Fruit fly (Drosophila melanogaster) whole organism: ENCODE results near the gene CG33178.

Experiments used
- CG8478 ChIP-seq: fragments of >200 bp; optimal IDR thresholded peaks from 2 replicates; lab custom pipeline; 2018; ENCODE audit warnings: inconsistent platforms
- Dll ChIP-seq: fragments of >200 bp; optimal IDR thresholded peaks from 2 replicates; lab custom pipeline; 2017
- EcR ChIP-seq, 2 experiments: fragments of >200 bp; optimal IDR thresholded peaks; 2 replicates each; lab custom pipeline; 2017; ENCODE audit warnings: missing biosample characterization in 2 of 2, missing genetic modification characterization in 2 of 2, missing genetic modification reagents in 2 of 2
- pan ChIP-seq: fragments of >200 bp; optimal IDR thresholded peaks from 2 replicates; lab custom pipeline; 2017
- psq ChIP-seq: fragments of >200 bp; optimal IDR thresholded peaks from 2 replicates; lab custom pipeline; 2017
- usp ChIP-seq: fragments of >200 bp; optimal IDR thresholded peaks from 2 replicates; lab custom pipeline; 2017; ENCODE audit warnings: missing biosample characterization, missing genetic modification characterization, mixed read lengths

Gene CG33178

DNA sequence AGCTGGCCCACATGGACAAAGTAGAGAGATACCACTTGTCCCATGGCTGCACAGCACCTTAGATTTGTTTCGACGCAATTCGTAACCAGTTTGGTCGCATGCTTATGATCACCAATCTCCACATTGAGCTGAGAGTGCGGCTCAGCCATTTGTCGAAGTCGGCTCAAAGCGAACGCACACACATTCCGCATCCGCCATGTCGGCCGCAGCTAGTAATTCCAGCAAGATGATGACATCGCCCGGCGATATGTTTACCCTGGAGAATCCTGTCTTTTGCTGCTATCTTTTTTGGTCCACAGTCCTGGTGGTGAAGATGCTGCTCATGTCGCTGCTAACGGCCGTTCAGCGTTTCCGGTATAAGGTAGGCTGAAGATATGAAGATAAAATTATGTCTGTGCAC, at the start of gene CG33178:
Gene CG33178 (plus strand): TSS at position 147 of the 400 bp plus-strand sequence.
- TF ChIP-seq usp (GFP tag; lab: Kevin White, UChicago), result no peak
- TF ChIP-seq CG8478 (lab: Kevin White, UChicago), result no peak
- no peak for TF ChIP-seq Dll (lab: Kevin White, UChicago)
- TF ChIP-seq psq, result no peak
- no peak for TF ChIP-seq EcR (GFP tag; optimal IDR thresholded peaks at IDR 0.05; lab: Kevin White, UChicago)
- TF ChIP-seq pan (lab: Kevin White, UChicago), result no peak

DNA sequence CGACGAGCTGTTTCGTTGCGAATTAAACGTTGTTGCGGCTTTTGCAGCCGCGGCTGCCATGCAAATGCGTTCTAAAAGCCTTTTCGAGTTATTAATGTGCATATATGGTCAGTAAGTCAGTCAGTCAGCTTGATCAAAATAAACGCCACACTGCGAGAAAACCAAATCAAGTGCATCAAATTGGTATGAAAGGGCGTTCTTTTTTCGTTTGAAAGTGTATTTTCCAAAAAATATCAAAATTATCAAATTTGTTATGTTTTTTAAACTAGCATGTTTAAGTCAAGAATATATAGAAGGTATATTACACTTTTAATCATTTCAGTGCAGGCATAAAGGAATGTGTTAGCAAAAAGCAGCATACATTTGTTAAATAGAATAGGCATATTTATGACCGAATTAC, 40.1 kb upstream of the CG33178 start:
- TF ChIP-seq CG8478 (lab: Kevin White, UChicago) (no peak), psq (no peak)

DNA sequence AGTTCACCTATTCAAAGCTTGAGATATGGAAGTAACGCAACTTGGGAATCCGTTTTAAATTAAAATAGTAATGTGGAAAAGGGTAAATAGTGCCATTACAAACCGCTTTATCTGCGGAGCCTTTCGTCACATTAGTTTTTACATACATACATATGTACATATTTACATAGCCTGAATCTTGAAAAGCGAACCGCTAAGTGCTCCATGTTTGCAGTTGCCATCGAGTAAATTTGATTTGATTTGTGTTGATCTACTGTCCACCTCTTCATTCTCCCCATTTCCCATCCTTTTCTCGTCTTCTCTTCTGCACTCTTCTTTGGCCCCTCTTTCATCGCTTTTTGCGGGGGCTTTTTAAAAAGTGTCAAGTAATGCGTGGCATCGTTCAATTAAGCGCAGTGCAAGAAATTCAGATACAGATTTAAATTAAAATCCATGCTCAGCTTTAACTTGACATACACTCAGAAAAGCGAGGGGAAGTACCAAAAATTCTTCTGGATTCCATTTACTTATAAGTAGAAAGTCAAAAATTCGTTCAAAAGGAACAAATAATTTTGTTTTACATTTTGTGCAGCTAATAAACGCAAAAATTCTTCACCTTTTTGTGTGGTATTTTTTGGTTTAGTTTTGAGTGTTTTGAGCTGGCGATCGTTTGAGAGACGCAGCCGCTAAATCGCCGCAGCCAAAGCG, 39.5 kb upstream of the CG33178 start:
- no peak for TF ChIP-seq EcR (GFP tag; optimal IDR thresholded peaks at IDR 0.05; lab: Kevin White, UChicago)
- TF ChIP-seq usp (GFP tag; lab: Kevin White, UChicago), result no peak

DNA sequence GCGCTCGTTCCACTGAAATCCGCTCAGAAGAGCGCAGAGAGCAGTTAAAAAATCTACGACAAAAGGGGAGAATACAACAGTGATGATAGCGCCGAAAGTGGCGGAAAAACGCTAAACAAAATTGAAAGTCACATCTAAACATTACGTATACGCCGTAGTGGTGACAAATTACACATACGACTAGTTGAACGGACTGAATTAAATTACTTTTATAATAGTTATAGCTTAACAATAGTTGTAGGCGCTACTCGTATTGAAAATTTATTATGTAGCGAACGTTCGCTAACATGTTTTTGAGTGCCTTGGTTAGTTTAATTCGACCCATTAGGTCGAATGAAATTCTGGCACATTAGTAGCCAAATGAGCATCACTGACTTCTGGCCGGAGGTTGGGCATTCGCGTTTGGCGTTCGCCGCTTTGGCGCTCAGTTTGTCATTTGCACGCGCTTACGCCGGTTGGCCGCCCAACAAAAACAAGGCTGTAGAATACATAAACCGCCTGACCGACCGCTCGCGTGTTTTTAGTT, 38.9 kb upstream of the CG33178 start, which contains the start of gene CG5541:
Gene CG5541 (plus strand): TSS at position 424 of the 526 bp plus-strand sequence.
- TF ChIP-seq pan (lab: Kevin White, UChicago) (no peak), psq (no peak), EcR (GFP tag; optimal IDR thresholded peaks at IDR 0.05; lab: Kevin White, UChicago) (no peak), CG8478 (lab: Kevin White, UChicago) (no peak), Dll (lab: Kevin White, UChicago) (no peak), usp (GFP tag; lab: Kevin White, UChicago) (no peak)

DNA sequence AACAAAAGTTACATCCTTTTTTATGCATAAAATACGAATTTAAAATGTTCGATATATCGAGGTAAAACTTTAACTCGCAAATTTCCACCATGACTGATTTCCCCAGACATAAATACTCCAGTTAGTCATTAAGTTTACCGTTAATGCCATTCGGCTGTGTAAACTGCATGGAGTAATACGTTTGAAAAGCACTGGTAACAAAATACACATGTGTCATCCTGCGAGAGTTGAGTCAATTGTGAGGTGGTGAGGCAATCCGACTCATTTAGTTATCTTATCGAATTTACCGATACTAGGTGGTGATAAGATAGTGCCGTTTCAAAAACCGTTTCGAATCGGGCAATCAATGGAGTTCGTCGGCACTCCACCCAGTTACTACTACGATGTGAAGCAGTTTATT, 37.0 kb upstream of the CG33178 start:
- no peak for TF ChIP-seq EcR (GFP tag; optimal IDR thresholded peaks at IDR 0.05; lab: Kevin White, UChicago)
- TF ChIP-seq psq, result no peak
- TF ChIP-seq CG8478 (lab: Kevin White, UChicago), result no peak
- no peak for TF ChIP-seq usp (GFP tag; lab: Kevin White, UChicago)
- no peak for TF ChIP-seq Dll (lab: Kevin White, UChicago)
- TF ChIP-seq pan (lab: Kevin White, UChicago), result no peak

DNA sequence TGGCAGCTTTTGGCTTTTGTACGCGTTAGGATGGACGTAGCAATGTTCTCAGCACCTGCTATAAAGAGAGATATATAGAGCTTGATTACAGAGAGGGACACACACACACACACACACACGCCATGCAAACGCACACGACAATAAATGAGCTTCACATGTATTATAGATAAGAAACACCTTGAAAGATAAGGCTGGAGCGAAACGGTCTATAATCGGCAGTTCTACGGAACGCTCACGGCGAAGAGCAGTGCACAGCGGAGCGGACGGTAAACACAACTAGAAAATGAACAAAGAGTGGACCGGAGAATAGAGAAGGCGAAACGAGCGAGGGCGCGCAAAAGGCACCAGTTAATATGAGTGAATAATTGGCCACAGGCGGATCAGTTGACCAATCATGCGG, 33.9 kb upstream of the CG33178 start:
- TF ChIP-seq psq (no peak), EcR (GFP tag; optimal IDR thresholded peaks at IDR 0.05; lab: Kevin White, UChicago) (no peak), pan (lab: Kevin White, UChicago) (no peak), Dll (lab: Kevin White, UChicago) (no peak)

DNA sequence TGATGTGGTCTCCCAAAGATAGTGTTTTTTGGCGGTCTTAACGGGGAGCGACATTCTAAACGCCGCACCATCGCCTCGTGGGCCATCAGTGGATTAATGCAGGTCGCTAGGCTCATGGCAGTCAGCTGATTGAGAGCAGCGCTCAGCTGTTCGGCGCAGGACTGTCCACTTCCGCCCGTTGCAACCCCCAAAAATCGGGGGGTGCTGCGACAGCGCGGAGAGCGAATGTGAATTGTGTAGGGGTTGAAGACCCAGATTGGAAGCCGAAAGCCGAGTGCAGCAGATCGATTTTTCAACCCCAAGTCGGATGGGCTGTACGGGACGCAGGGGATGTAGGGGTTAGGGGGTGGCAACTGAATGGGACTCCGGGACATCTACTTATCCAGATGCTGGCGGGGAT, 20.0 kb upstream of the CG33178 start:
- TF ChIP-seq pan (lab: Kevin White, UChicago) (no peak), Dll (lab: Kevin White, UChicago) (no peak), usp (GFP tag; lab: Kevin White, UChicago) (no peak), CG8478 (lab: Kevin White, UChicago) (no peak), psq (no peak), EcR (GFP tag; optimal IDR thresholded peaks at IDR 0.05; lab: Kevin White, UChicago) (no peak)

DNA sequence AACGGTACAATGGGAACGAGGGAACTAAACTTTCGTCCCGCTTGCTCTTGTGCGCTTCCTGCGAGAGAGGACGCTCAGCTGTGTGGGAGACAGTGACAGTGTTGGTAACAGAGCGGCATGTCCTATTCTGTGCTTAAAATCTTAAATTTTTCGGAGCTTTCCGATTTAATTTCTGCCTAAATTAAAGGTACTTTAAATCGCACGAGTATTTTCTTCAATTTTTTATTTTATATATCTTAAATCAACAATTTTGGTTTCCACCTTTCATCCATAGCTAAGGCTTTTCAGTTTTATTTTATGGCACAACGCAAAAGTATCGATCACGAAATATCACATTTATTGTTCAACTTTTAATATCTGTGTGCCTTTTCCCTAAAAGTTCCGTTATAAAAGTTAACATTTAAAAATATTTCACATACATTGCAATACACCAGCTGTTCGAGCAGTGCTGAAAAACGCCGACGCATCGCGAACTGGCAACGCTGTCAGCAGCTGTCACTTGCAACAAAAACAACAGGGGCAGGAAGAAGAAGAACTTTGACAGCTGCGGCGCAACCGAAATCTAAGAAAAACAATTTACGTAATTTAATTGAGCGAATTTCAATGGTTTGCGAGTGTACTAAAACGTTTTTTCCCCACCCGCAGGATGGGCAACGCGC, 19.1 kb upstream of the CG33178 start, which contains the start of the genes hiw and ND-B18:
Gene hiw (minus strand): TSS at position 26 of the 659 bp plus-strand sequence.
Gene ND-B18 (plus strand): TSS at position 330 of the 659 bp plus-strand sequence.
- TF ChIP-seq pan (lab: Kevin White, UChicago), result no peak
- no peak for TF ChIP-seq psq
- TF ChIP-seq CG8478 (lab: Kevin White, UChicago), result no peak
- no peak for TF ChIP-seq usp (GFP tag; lab: Kevin White, UChicago)
- no peak for TF ChIP-seq Dll (lab: Kevin White, UChicago)
- no peak for TF ChIP-seq EcR (GFP tag; optimal IDR thresholded peaks at IDR 0.05; lab: Kevin White, UChicago)

DNA sequence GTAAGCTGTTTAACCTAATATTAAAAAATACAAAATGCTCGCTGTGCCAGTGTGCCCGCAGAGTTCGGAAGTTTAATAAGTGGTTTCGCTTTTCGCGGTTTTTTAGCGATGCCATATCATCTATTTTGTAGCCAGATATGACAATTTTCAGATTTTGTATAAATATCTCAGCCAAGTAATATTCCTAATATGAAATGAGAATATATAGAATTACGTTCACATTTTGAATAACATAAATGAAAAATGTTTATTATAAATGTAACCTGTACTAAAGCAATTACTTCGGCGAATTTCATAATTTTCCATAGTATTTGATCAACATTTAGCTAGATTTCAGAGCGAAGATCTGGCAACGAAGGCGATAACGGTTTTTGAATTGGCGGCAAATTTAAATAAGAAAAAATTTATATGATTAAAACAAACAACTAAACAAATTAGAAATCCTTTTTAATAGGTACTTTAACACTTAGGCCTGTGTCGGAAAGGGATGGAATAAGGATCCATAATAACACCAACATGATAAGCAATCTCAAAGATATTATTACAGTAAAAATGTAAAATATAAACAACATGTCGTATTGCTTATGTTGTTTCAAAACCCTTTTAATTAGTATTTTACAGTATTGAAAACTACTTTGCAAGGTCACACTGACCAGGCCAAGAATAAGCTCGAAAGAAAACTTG, 16.1 kb upstream of the CG33178 start, which contains the start of the genes opm and dob:
Gene opm (minus strand): TSS at position 59 of the 684 bp plus-strand sequence.
Gene dob (plus strand): TSS at position 634 of the 684 bp plus-strand sequence.
- TF ChIP-seq psq, result no peak
- TF ChIP-seq Dll (lab: Kevin White, UChicago), result no peak
- no peak for TF ChIP-seq pan (lab: Kevin White, UChicago)
- no peak for TF ChIP-seq CG8478 (lab: Kevin White, UChicago)
- TF ChIP-seq usp (GFP tag; lab: Kevin White, UChicago), result no peak
- TF ChIP-seq EcR (GFP tag; optimal IDR thresholded peaks at IDR 0.05; lab: Kevin White, UChicago), result no peak

DNA sequence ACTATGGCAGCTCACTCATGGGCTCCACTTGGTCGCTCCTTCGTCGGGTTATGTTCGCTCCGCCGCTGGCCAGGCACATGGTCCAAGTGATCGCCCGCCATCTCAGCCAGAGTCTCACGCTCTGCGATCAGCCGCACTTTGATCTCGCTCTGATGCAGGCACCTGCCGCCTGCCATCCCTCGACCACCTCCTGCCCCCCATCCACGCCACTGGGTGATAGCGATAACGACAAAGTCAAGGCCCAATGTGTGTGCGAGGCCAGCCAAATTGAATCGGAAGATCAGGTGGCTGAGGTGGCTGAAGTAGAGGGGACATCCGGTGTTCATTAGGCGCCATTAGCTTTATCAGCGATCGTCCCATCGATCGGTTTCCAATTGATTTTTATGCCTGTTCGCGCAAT, 14.1 kb upstream of the CG33178 start:
- TF ChIP-seq Dll (lab: Kevin White, UChicago), result no peak
- TF ChIP-seq psq, result no peak
- no peak for TF ChIP-seq pan (lab: Kevin White, UChicago)
- TF ChIP-seq EcR (GFP tag; optimal IDR thresholded peaks at IDR 0.05; lab: Kevin White, UChicago), result no peak
- no peak for TF ChIP-seq CG8478 (lab: Kevin White, UChicago)
- TF ChIP-seq usp (GFP tag; lab: Kevin White, UChicago), result no peak

DNA sequence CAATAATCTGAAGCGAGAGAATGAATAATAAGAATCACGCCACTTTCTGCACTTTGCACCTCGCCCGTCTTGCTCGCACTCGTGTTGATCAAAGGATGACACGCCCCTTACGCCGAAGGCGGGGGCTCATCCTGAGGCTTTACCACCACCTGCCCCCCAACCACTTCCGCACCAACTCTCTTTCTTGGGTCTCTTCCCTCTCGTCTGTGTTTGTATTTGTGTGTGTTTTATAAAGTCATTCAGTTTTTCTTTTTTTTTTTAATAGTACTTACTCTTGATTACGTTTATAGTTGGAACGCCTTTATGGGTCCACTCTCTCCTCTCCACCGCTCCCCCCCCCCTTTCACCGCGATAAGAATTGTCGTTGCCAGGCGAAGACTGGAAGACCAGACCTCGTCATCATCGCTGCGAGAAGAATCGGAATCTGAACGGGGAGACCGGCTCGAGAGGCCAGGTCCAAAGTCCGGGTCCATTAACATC, 13.2 kb upstream of the CG33178 start:
- TF ChIP-seq EcR (GFP tag; optimal IDR thresholded peaks at IDR 0.05; lab: Kevin White, UChicago), result no peak
- no peak for TF ChIP-seq usp (GFP tag; lab: Kevin White, UChicago)
- no peak for TF ChIP-seq psq
- no peak for TF ChIP-seq pan (lab: Kevin White, UChicago)
- no peak for TF ChIP-seq CG8478 (lab: Kevin White, UChicago)
- TF ChIP-seq Dll (lab: Kevin White, UChicago), result no peak
